Fruit fly (Drosophila melanogaster) whole organism, embryonic: Measurements from ENCODE around the gene Gnpat.

Experiments used
- Blimp-1 ChIP-seq: fragments of 200-800 bp; sonication (Bioruptor generic); optimal IDR thresholded peaks from 3 replicates; lab custom pipeline; 2018; ENCODE audit warnings: missing biosample characterization, missing genetic modification characterization, mild to moderate bottlenecking, moderate library complexity, missing genetic modification reagents
- CG12219 ChIP-seq: fragments of 200-800 bp; sonication (Bioruptor generic); optimal IDR thresholded peaks from 3 replicates; lab custom pipeline; 2018; ENCODE audit warnings: missing biosample characterization, mild to moderate bottlenecking, missing genetic modification characterization
- CG14441 ChIP-seq: fragments of 200-800 bp; sonication (Bioruptor generic); IDR thresholded peaks from 2 replicates; pipeline ENCODE4 v1.3.6; 2022; ENCODE audit warnings: missing biosample characterization, missing genetic modification characterization
- CG6175 ChIP-seq: fragments of 200-800 bp; sonication (Bioruptor generic); IDR thresholded peaks from 3 replicates; pipeline ENCODE4 v1.3.6; 2022; ENCODE audit warnings: missing biosample characterization, missing genetic modification characterization
- CG6791 ChIP-seq: fragments of 200-800 bp; sonication (Bioruptor generic); IDR thresholded peaks from 3 replicates; pipeline ENCODE4 v1.3.6; 2022; ENCODE audit warnings: missing biosample characterization, missing genetic modification characterization; ENCODE audit not compliant: partially characterized antibody
- Camta ChIP-seq: fragments of 200-800 bp; sonication (Bioruptor generic); optimal IDR thresholded peaks from 2 replicates; lab custom pipeline; 2016; ENCODE audit warnings: missing biosample characterization, missing genetic modification characterization
- HmgD ChIP-seq: fragments of 200-800 bp; sonication (Bioruptor generic); optimal IDR thresholded peaks from 3 replicates; lab custom pipeline; 2016; ENCODE audit warnings: missing biosample characterization, missing genetic modification characterization
- Mes4 ChIP-seq: fragments of 200-800 bp; sonication (Bioruptor generic); optimal IDR thresholded peaks from 2 replicates; lab custom pipeline; 2016; ENCODE audit warnings: missing biosample characterization, missing genetic modification characterization
- knrl ChIP-seq: fragments of 200-800 bp; sonication (Bioruptor generic); IDR thresholded peaks from 3 replicates; pipeline ENCODE4 v1.3.6; 2022; ENCODE audit warnings: missing biosample characterization, missing genetic modification characterization; ENCODE audit not compliant: partially characterized antibody
- psq ChIP-seq: fragments of 200-800 bp; sonication (Bioruptor generic); optimal IDR thresholded peaks from 2 replicates; lab custom pipeline; 2017; ENCODE audit warnings: missing biosample characterization, missing genetic modification characterization
- sc ChIP-seq, 3 experiments: fragments of >200 bp in 2 of 3; fragments of 200-800 bp in 1 of 3; sonication (Bioruptor generic) in 1 of 3; optimal IDR thresholded peaks; 2 replicates in 2 of 3; 3 replicates in 1 of 3; lab custom pipeline; 2017; ENCODE audit warnings: mild to moderate bottlenecking in 1 of 3, missing biosample characterization in 1 of 3, missing genetic modification characterization in 1 of 3, missing genetic modification reagents in 1 of 3
- tin ChIP-seq: fragments of 200-800 bp; sonication (Bioruptor generic); optimal IDR thresholded peaks from 3 replicates; lab custom pipeline; 2016; ENCODE audit warnings: missing biosample characterization, missing genetic modification characterization

DNA sequence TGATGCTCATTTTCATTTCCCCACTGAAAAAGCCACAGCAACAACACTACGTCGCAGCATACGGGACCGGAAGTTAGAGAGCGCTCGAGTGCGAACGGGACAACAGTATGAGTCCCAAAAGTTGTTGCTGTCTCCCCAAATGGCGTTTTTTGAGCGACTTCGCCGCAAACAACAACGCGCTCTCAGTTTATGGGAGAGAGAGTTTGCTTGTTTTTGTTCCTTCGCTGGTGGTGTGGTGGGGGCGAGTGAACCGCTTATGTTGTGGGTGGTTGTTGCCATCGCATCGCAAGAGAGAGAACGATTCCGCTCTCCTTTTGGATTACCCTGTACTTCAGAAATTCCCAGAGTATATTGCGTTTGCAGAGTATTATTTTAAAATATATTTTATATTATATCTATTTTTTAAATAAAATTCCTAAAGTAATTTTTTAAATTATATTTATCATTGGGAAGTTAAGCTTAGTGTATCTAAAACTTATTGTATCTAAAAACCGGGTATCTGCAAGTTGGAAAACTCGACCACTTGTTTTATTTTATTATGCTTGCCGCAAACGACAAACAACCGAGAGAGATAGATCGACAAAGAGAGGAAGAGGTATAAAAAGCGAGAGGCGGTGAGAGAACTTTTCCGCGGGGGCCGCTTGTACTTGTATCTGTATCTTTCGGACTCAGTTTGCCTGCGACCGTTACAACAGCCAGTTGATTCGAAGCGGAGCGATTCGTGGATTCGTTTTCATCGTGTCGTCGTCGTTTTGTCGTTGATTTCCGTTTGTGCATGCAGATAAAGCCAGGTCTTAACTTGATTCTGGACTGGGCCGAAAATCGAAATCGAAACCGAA lies 24.9 kb upstream of the Gnpat start, which contains the start of gene msi:
- TF ChIP-seq Blimp-1 (GFP tag; lab: Kevin White, UChicago) (peak; percentile 99), CG14441 (GFP tag; lab: Robert Waterston, UW) (peak; percentile 98), Mes4 (GFP tag; lab: Kevin White, UChicago) (peak; percentile 16), psq (GFP tag; lab: Kevin White, UChicago) (peak; percentile 94), knrl (GFP tag; lab: Robert Waterston, UW) (no peak; the same call in 2 of the 3 replicates), CG6175 (GFP tag; lab: Robert Waterston, UW) (peak; percentile 98), CG6791 (peak; percentile 54; the same call in 2 of the 3 replicates), sc (optimal IDR thresholded peaks at IDR 0.05; lab: Kevin White, UChicago) (no peak), sc (GFP tag; optimal IDR thresholded peaks at IDR 0.05; lab: Kevin White, UChicago) (peak; percentile 99), Camta (GFP tag; lab: Kevin White, UChicago) (peak; percentile 20), CG12219 (GFP tag; lab: Kevin White, UChicago) (peak; percentile 87), HmgD (peak; percentile 46), tin (peak; percentile 96)
